Fruit fly (Drosophila melanogaster): ENCODE data around the gene if.

Gene if

dm6 chrX:16723203-16724173, 59.7 kb downstream of the if start (continued):
- TF ChIP-seq Dad (GFP tag; optimal IDR thresholded peaks at IDR 0.05), result no peak
- no peak for TF ChIP-seq tup (GFP tag; optimal IDR thresholded peaks at IDR 0.05)
- TF ChIP-seq bigmax (GFP tag; optimal IDR thresholded peaks at IDR 0.05), result no peak
- no peak for TF ChIP-seq Spps (tag; optimal IDR thresholded peaks at IDR 0.05)
- TF ChIP-seq D19B (GFP tag; optimal IDR thresholded peaks at IDR 0.05), result peak; percentile 72
- TF ChIP-seq hb (GFP tag; IDR thresholded peaks at IDR 0.05; ENCODE audit: partially characterized antibody), result no peak
- TF ChIP-seq Hr3 (GFP tag; optimal IDR thresholded peaks at IDR 0.05), result peak; percentile 70
- TF ChIP-seq oc (tag; optimal IDR thresholded peaks at IDR 0.05), result peak; percentile 50
- peak; percentile 39 for TF ChIP-seq CG10654 (GFP tag; optimal IDR thresholded peaks at IDR 0.05)
- peak; percentile 65 for TF ChIP-seq D19A (tag; optimal IDR thresholded peaks at IDR 0.05)
- peak; percentile 68 for TF ChIP-seq E2f1 (GFP tag; IDR thresholded peaks at IDR 0.05)
- TF ChIP-seq al (GFP tag; IDR thresholded peaks at IDR 0.05), result peak; percentile 57; the same call in 1 of the 2 replicates
- no peak for TF ChIP-seq Sry-β (GFP tag; optimal IDR thresholded peaks at IDR 0.05)
- TF ChIP-seq CG1529 (GFP tag; optimal IDR thresholded peaks at IDR 0.05), result peak; percentile 67
- peak; percentile 81 for TF ChIP-seq dysf (GFP tag; IDR thresholded peaks at IDR 0.05)
- peak; percentile 73 for TF ChIP-seq CG7839 (tag; optimal IDR thresholded peaks at IDR 0.05)
- TF ChIP-seq CG11085 (GFP tag; IDR thresholded peaks at IDR 0.05), result 0 out of 2 replicates have a peak, but pooled peaks have one; percentile 32
- TF ChIP-seq CG6175 (GFP tag; IDR thresholded peaks at IDR 0.05), result no peak
- TF ChIP-seq CG9876 (GFP tag; optimal IDR thresholded peaks at IDR 0.05), result no peak
- no peak for TF ChIP-seq bowl (GFP tag; IDR thresholded peaks at IDR 0.05)
- TF ChIP-seq CG42726 (GFP tag; IDR thresholded peaks at IDR 0.05; ENCODE audit: partially characterized antibody), result no peak
- no peak for TF ChIP-seq cas (GFP tag; IDR thresholded peaks at IDR 0.05)
- TF ChIP-seq Optix (GFP tag; IDR thresholded peaks at IDR 0.05), result no peak
- 0 out of 2 replicates have a peak, but pooled peaks have one; percentile 27 for TF ChIP-seq gsb (GFP tag; IDR thresholded peaks at IDR 0.05)
- TF ChIP-seq CG3847 (GFP tag; IDR thresholded peaks at IDR 0.05), result peak; percentile 58
- no peak for TF ChIP-seq Hey (tag; optimal IDR thresholded peaks at IDR 0.05)
- TF ChIP-seq CG17912 (GFP tag; optimal IDR thresholded peaks at IDR 0.05), result no peak
- TF ChIP-seq ro (GFP tag; IDR thresholded peaks at IDR 0.05), result peak; percentile 26; the same call in 1 of the 2 replicates
- no peak for TF ChIP-seq CG3838 (GFP tag; optimal IDR thresholded peaks at IDR 0.05)
- TF ChIP-seq tio (GFP tag; optimal IDR thresholded peaks at IDR 0.05), result peak; percentile 73
- peak; percentile 59 for TF ChIP-seq sd (tag; optimal IDR thresholded peaks at IDR 0.05)
- TF ChIP-seq CG12299 (tag; optimal IDR thresholded peaks at IDR 0.05), result peak; percentile 73
- peak; percentile 63 for TF ChIP-seq Hsf (GFP tag; optimal IDR thresholded peaks at IDR 0.05)
- TF ChIP-seq CG17568 (GFP tag; optimal IDR thresholded peaks at IDR 0.05), result peak; percentile 72
- peak; percentile 71 for TF ChIP-seq Ptx1 (GFP tag; IDR thresholded peaks at IDR 0.05)
- TF ChIP-seq Mad (GFP tag; optimal IDR thresholded peaks at IDR 0.05), result peak; percentile 38
- 0 out of 2 replicates have a peak, but pooled peaks have one; percentile 30 for TF ChIP-seq Oaz (GFP tag; IDR thresholded peaks at IDR 0.05)
- 0 out of 2 replicates have a peak, but pooled peaks have one; percentile 24 for TF ChIP-seq CG10959 (GFP tag; IDR thresholded peaks at IDR 0.05)
- peak; percentile 39 for TF ChIP-seq jing (GFP tag; optimal IDR thresholded peaks at IDR 0.05)
- no peak for TF ChIP-seq CG4328 (GFP tag; optimal IDR thresholded peaks at IDR 0.05)
- TF ChIP-seq CG12942 (GFP tag; optimal IDR thresholded peaks at IDR 0.05), result peak; percentile 27
- TF ChIP-seq CG8478 (optimal IDR thresholded peaks at IDR 0.05), result no peak
- TF ChIP-seq CG6689 (GFP tag; IDR thresholded peaks at IDR 0.05), result peak; percentile 76
- peak; percentile 41 to 58 for TF ChIP-seq chif (GFP tag; optimal IDR thresholded peaks at IDR 0.05)
- peak; percentile 84 for TF ChIP-seq CG15269 (tag; optimal IDR thresholded peaks at IDR 0.05)
- TF ChIP-seq en (GFP tag; optimal IDR thresholded peaks at IDR 0.05), result peak; percentile 33
- TF ChIP-seq Oli (tag; optimal IDR thresholded peaks at IDR 0.05), result peak; percentile 80
- TF ChIP-seq lbe (GFP tag; optimal IDR thresholded peaks at IDR 0.05), result no peak
- TF ChIP-seq vvl (GFP tag; IDR thresholded peaks at IDR 0.05), result peak; percentile 51
